Worm (Caenorhabditis elegans) whole organism, L1 larva: ENCODE results near the gene epic-3.

Experiments used
- alr-1 ChIP-seq: fragments of 200-800 bp; sonication (Bioruptor generic); optimal IDR thresholded peaks from 2 replicates; lab custom pipeline; 2018; ENCODE audit warnings: borderline replicate concordance, mild to moderate bottlenecking, missing genetic modification characterization, missing compliant biosample characterization
- ama-1 ChIP-seq: fragments of 150-350 bp; optimal IDR thresholded peaks from 2 replicates; lab custom pipeline; 2014
- blmp-1 ChIP-seq: fragments of 150-350 bp; optimal IDR thresholded peaks from 2 replicates; lab custom pipeline; 2014; ENCODE audit warnings: missing biosample characterization, missing genetic modification characterization
- ceh-8 ChIP-seq: fragments of 200-800 bp; sonication (Bioruptor generic); optimal IDR thresholded peaks from 2 replicates; lab custom pipeline; 2018; ENCODE audit warnings: mild to moderate bottlenecking, missing genetic modification characterization, moderate library complexity, missing compliant biosample characterization
- dpl-1 ChIP-seq, 3 experiments: fragments of 150-350 bp in 2 of 3; sonication (generic microtip) in 1 of 3; optimal IDR thresholded peaks; 2 replicates each; lab custom pipeline; 2014 to 2017; ENCODE audit warnings: missing biosample characterization in 3 of 3, missing genetic modification characterization in 3 of 3, missing genetic modification reagents in 3 of 3
- efl-3 ChIP-seq: fragments of 200-800 bp; sonication (Bioruptor generic); optimal IDR thresholded peaks from 2 replicates; lab custom pipeline; 2018; ENCODE audit warnings: mild to moderate bottlenecking, missing genetic modification characterization, missing compliant biosample characterization
- elt-2 ChIP-seq: sonication (generic microtip); optimal IDR thresholded peaks from 2 replicates; lab custom pipeline; 2016; ENCODE audit warnings: missing genetic modification characterization, mild to moderate bottlenecking, inconsistent platforms, missing compliant biosample characterization, missing genetic modification reagents
- elt-3 ChIP-seq, 6 experiments: fragments of 150-350 bp in 1 of 6; sonication (generic microtip); optimal IDR thresholded peaks; 2 replicates each; lab custom pipeline; 2017 to 2018; ENCODE audit warnings: missing biosample characterization in 6 of 6, missing genetic modification characterization in 6 of 6, inconsistent platforms in 1 of 6
- ets-5 ChIP-seq: fragments of 200-800 bp; sonication (Bioruptor generic); IDR thresholded peaks from 2 replicates; pipeline ENCODE4 v1.3.6; 2022; ENCODE audit warnings: missing genetic modification characterization, missing compliant biosample characterization
- fkh-4 ChIP-seq: sonication (generic microtip); optimal IDR thresholded peaks from 2 replicates; lab custom pipeline; 2016; ENCODE audit warnings: missing compliant biosample characterization, missing genetic modification characterization, borderline replicate concordance
- grh-1 ChIP-seq: fragments of 200-800 bp; sonication (Bioruptor generic); IDR thresholded peaks from 2 replicates; pipeline ENCODE4 v1.3.6; 2022; ENCODE audit warnings: missing genetic modification reagents, missing genetic modification characterization, missing compliant biosample characterization
- hlh-17 ChIP-seq: fragments of 200-800 bp; sonication (Bioruptor generic); optimal IDR thresholded peaks from 2 replicates; lab custom pipeline; 2018; ENCODE audit warnings: missing genetic modification characterization, mild to moderate bottlenecking, missing compliant biosample characterization, moderate library complexity, borderline replicate concordance
- irx-1 ChIP-seq: sonication (generic microtip); optimal IDR thresholded peaks from 2 replicates; lab custom pipeline; 2016; ENCODE audit warnings: missing genetic modification characterization, missing compliant biosample characterization
- lin-13 ChIP-seq: fragments of 150-350 bp; optimal IDR thresholded peaks from 2 replicates; lab custom pipeline; 2014; ENCODE audit warnings: missing biosample characterization, missing genetic modification reagents, missing genetic modification characterization
- lin-35 ChIP-seq, 2 experiments: fragments of 150-350 bp; optimal IDR thresholded peaks; 2 replicates each; lab custom pipeline; 2014; ENCODE audit warnings: missing biosample characterization in 2 of 2, missing genetic modification characterization in 2 of 2, missing genetic modification reagents in 2 of 2
- mab-9 ChIP-seq: fragments of 200-800 bp; sonication (Bioruptor generic); IDR thresholded peaks from 2 replicates; pipeline ENCODE4 v1.3.6; 2022; ENCODE audit warnings: missing genetic modification reagents, missing genetic modification characterization, missing compliant biosample characterization
- mdl-1 ChIP-seq, 2 experiments: fragments of 150-350 bp; optimal IDR thresholded peaks; 2 replicates each; lab custom pipeline; 2014 to 2017; ENCODE audit warnings: missing biosample characterization in 2 of 2, missing genetic modification characterization in 2 of 2, inconsistent platforms in 1 of 2
- nhr-12 ChIP-seq: sonication (generic microtip); optimal IDR thresholded peaks from 2 replicates; lab custom pipeline; 2017; ENCODE audit warnings: missing biosample characterization, missing genetic modification characterization
- nhr-19 ChIP-seq: fragments of 200-800 bp; sonication (Bioruptor generic); conservative IDR thresholded peaks from 2 replicates; pipeline ENCODE4 v1.3.6; 2022; ENCODE audit warnings: missing genetic modification characterization, missing compliant biosample characterization
- nhr-76 ChIP-seq: sonication (generic microtip); optimal IDR thresholded peaks from 2 replicates; lab custom pipeline; 2017; ENCODE audit warnings: missing biosample characterization, missing genetic modification characterization
- nhr-85 ChIP-seq: sonication (generic microtip); peaks from one replicate; lab custom pipeline; 2016; ENCODE audit warnings: missing genetic modification characterization, inconsistent platforms, missing compliant biosample characterization
- nhr-90 ChIP-seq: sonication (generic microtip); optimal IDR thresholded peaks from 2 replicates; lab custom pipeline; 2016; ENCODE audit warnings: mild to moderate bottlenecking, missing genetic modification characterization, missing compliant biosample characterization; ENCODE audit not compliant: poor library complexity
- pag-3 ChIP-seq: sonication (generic microtip); optimal IDR thresholded peaks from 2 replicates; lab custom pipeline; 2017; ENCODE audit warnings: missing genetic modification characterization, mild to moderate bottlenecking, missing compliant biosample characterization, antibody characterized with exemption, borderline replicate concordance; ENCODE audit not compliant: insufficient read depth
- pax-3 ChIP-seq: fragments of 200-800 bp; sonication (Bioruptor generic); optimal IDR thresholded peaks from 2 replicates; lab custom pipeline; 2018; ENCODE audit warnings: mild to moderate bottlenecking, missing genetic modification characterization, moderate library complexity, missing compliant biosample characterization
- pqm-1 ChIP-seq: sonication (generic microtip); optimal IDR thresholded peaks from 3 replicates; lab custom pipeline; 2017; ENCODE audit warnings: missing biosample characterization, missing genetic modification characterization
- snu-23 ChIP-seq: sonication (generic microtip); optimal IDR thresholded peaks from 2 replicates; lab custom pipeline; 2016; ENCODE audit warnings: missing genetic modification characterization, missing compliant biosample characterization
- swsn-7 ChIP-seq: sonication (generic microtip); optimal IDR thresholded peaks from 2 replicates; lab custom pipeline; 2016; ENCODE audit warnings: missing genetic modification characterization, missing compliant biosample characterization
- tlp-1 ChIP-seq: fragments of 150-350 bp; optimal IDR thresholded peaks from 2 replicates; lab custom pipeline; 2014; ENCODE audit warnings: missing biosample characterization, missing genetic modification characterization
- unc-130 ChIP-seq: fragments of 150-350 bp; optimal IDR thresholded peaks from 2 replicates; lab custom pipeline; 2017; ENCODE audit warnings: missing biosample characterization, missing genetic modification characterization, inconsistent platforms
- unc-62 ChIP-seq: fragments of 150-350 bp; optimal IDR thresholded peaks from 2 replicates; lab custom pipeline; 2014; ENCODE audit warnings: missing biosample characterization, missing genetic modification reagents, missing genetic modification characterization
- vab-15 ChIP-seq: sonication (generic microtip); optimal IDR thresholded peaks from 2 replicates; lab custom pipeline; 2017; ENCODE audit warnings: missing genotype, mild to moderate bottlenecking, missing genetic modification characterization, missing compliant biosample characterization
- zag-1 ChIP-seq: fragments of 150-350 bp; optimal IDR thresholded peaks from 2 replicates; lab custom pipeline; 2014; ENCODE audit warnings: missing biosample characterization, missing genetic modification characterization
- ztf-4 ChIP-seq: fragments of 150-350 bp; optimal IDR thresholded peaks from 2 replicates; lab custom pipeline; 2014; ENCODE audit warnings: missing biosample characterization, missing genetic modification characterization

epic-3 gene

DNA sequence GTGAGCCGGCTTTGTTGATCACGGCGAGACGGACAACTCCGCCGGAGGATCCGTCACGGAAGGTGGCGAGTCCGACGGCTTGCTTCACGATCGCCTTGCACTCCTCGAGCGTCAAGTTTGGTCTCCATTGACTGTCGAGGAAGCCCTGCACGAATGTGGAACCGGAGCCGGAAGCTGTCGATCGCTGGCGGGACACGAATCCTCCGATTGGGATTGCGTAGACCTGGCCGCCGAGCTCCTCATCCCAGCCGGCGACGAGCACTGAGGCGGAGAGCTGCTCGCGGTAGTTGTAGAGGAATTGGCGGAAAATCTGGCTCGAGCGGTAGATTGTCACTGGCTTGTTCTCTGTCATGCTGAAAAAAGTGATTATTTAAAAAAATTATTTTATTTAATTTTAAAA, 15.2 kb downstream of the epic-3 start:
- TF ChIP-seq ceh-8 (GFP tag; lab: Kevin White, UChicago) (peak; percentile 43), nhr-76 (tag; lab: Kevin White, UChicago) (no peak), dpl-1 (GFP tag; optimal IDR thresholded peaks at IDR 0.05; lab: Kevin White, UChicago) (no peak)

- TF ChIP-seq ama-1 (peak; percentile 1), nhr-85 (peak; percentile 75), nhr-19 (GFP tag; lab: Robert Waterston, UW) (no peak), pag-3 (tag; lab: Kevin White, UChicago) (no peak), alr-1 (no peak), ztf-4 (tag; lab: Kevin White, UChicago) (no peak), vab-15 (tag; lab: Kevin White, UChicago) (no peak), unc-62 (GFP tag; lab: Kevin White, UChicago) (no peak), ceh-8 (GFP tag; lab: Kevin White, UChicago) (no peak), unc-130 (tag; lab: Kevin White, UChicago) (no peak), mdl-1 (tag; optimal IDR thresholded peaks at IDR 0.05; lab: Kevin White, UChicago) (no peak)
Measured at ce11 chrIV:1708426-1708826, 15.8 kb downstream of the epic-3 start.

- TF ChIP-seq efl-3 (GFP tag; lab: Kevin White, UChicago) (no peak), elt-3 (tag; optimal IDR thresholded peaks at IDR 0.05; lab: Kevin White, UChicago) (no peak), irx-1 (no peak), blmp-1 (tag; lab: Kevin White, UChicago) (no peak), nhr-90 (tag; lab: Kevin White, UChicago) (no peak), fkh-4 (no peak), tlp-1 (tag; lab: Kevin White, UChicago) (no peak), alr-1 (no peak), pqm-1 (tag; lab: Kevin White, UChicago) (no peak)
Measured at ce11 chrIV:1707960-1708359, 16.2 kb downstream of the epic-3 start.

DNA sequence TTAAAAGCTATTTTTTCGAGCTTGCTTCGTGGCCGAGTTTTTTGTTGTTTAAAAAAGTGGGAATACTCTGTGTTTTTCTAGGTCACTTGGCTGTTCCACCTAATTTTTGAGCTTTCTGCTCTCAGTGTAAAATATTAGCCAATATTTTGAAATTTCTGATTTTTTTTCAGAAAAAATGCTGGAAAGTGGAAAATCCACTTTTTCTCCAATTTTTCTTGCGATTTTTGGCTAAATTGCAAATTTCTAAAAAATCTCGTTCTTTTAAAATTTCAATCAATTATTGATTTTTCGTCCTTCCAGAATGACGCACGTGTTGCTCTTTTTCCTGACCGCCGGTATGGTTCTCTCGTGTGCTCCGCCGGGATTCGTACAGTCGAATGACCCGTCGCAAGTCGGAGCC, 17.2 kb downstream of the epic-3 start, which contains the start of gene K08D12.4:
Gene K08D12.4, plus strand, starts transcription at position 301 of the 400 bp plus-strand sequence.
- no peak for TF ChIP-seq lin-13 (GFP tag; lab: Kevin White, UChicago)
- TF ChIP-seq mab-9 (GFP tag; lab: Robert Waterston, UW) = no peak
- TF ChIP-seq pax-3 (tag; lab: Kevin White, UChicago) = no peak
- TF ChIP-seq grh-1 (GFP tag; lab: Robert Waterston, UW) = no peak
- TF ChIP-seq fkh-4 = no peak

- TF ChIP-seq hlh-17 (no peak), lin-35 (GFP tag; optimal IDR thresholded peaks at IDR 0.05; lab: Kevin White, UChicago) (no peak), elt-2 (no peak), zag-1 (tag; lab: Kevin White, UChicago) (no peak), nhr-85 (no peak), tlp-1 (tag; lab: Kevin White, UChicago) (no peak), ets-5 (no peak), nhr-12 (tag; lab: Kevin White, UChicago) (no peak), swsn-7 (no peak), snu-23 (GFP tag; lab: Kevin White, UChicago) (no peak), nhr-19 (GFP tag; lab: Robert Waterston, UW) (no peak), pag-3 (tag; lab: Kevin White, UChicago) (no peak)
Measured at ce11 chrIV:1699599-1699998, 24.6 kb downstream of the epic-3 start, which contains the start of gene bus-2. bus-2 (plus strand) TSS chrIV:1699899.
